Fruit fly (Drosophila melanogaster) Kc167 (cell line): ENCODE measurements around the gene Glut1.

Source experiments
- Myc ChIP-seq: fragments of >200 bp; optimal IDR thresholded peaks from 2 replicates; lab custom pipeline; 2017; ENCODE audit warnings: missing external identifiers
- Sin3A ChIP-seq: fragments of >200 bp; optimal IDR thresholded peaks from 2 replicates; lab custom pipeline; 2018; ENCODE audit warnings: missing external identifiers
- h ChIP-seq: fragments of >200 bp; optimal IDR thresholded peaks from 3 replicates; lab custom pipeline; 2018; ENCODE audit warnings: missing external identifiers
- insv ChIP-seq: fragments of >200 bp; optimal IDR thresholded peaks from 3 replicates; lab custom pipeline; 2018; ENCODE audit warnings: missing external identifiers
- psq ChIP-seq: fragments of >200 bp; optimal IDR thresholded peaks from 2 replicates; lab custom pipeline; 2017; ENCODE audit warnings: missing external identifiers
- ttk ChIP-seq: sonication (Bioruptor generic); optimal IDR thresholded peaks from 2 replicates; lab custom pipeline; 2017; ENCODE audit warnings: missing external identifiers

The Glut1 gene

dm6 chr3L:883786-884185 is 30.1 kb upstream of the Glut1 start:
- TF ChIP-seq psq (lab: Kevin White, UChicago) = no peak
- no peak for TF ChIP-seq insv (lab: Kevin White, UChicago)

- TF ChIP-seq ttk (lab: Kevin White, UChicago) = no peak
- TF ChIP-seq insv (lab: Kevin White, UChicago) = no peak
- no peak for TF ChIP-seq h (lab: Kevin White, UChicago)
- TF ChIP-seq psq (lab: Kevin White, UChicago) = no peak
- TF ChIP-seq Myc (lab: Kevin White, UChicago) = no peak
- TF ChIP-seq Sin3A = no peak
Observed at dm6 chr3L:884239-884638, 29.6 kb upstream of the Glut1 start.

dm6 chr3L:885006-885405 is 28.9 kb upstream of the Glut1 start:
- no peak for TF ChIP-seq Myc (lab: Kevin White, UChicago)
- TF ChIP-seq psq (lab: Kevin White, UChicago) = no peak

dm6 chr3L:885624-886257 is 28.1 kb upstream of the Glut1 start:
- TF ChIP-seq ttk (lab: Kevin White, UChicago) (no peak), psq (lab: Kevin White, UChicago) (no peak), h (lab: Kevin White, UChicago) (no peak), Myc (lab: Kevin White, UChicago) (no peak), Sin3A (no peak), insv (lab: Kevin White, UChicago) (no peak)

dm6 chr3L:887423-888097 is 26.3 kb upstream of the Glut1 start:
- TF ChIP-seq h (lab: Kevin White, UChicago) = no peak
- TF ChIP-seq Sin3A = no peak
- no peak for TF ChIP-seq insv (lab: Kevin White, UChicago)

dm6 chr3L:888372-888771 is 25.5 kb upstream of the Glut1 start:
- TF ChIP-seq h (lab: Kevin White, UChicago) (no peak), Sin3A (no peak), Myc (lab: Kevin White, UChicago) (no peak), psq (lab: Kevin White, UChicago) (no peak), insv (lab: Kevin White, UChicago) (no peak), ttk (lab: Kevin White, UChicago) (no peak)

- TF ChIP-seq h (lab: Kevin White, UChicago) = no peak
- no peak for TF ChIP-seq Myc (lab: Kevin White, UChicago)
Observed at dm6 chr3L:895314-895980, 18.4 kb upstream of the Glut1 start, which contains the start of gene CG34056. Gene CG34056, plus strand, starts transcription at chr3L:895951.

- TF ChIP-seq Myc (lab: Kevin White, UChicago) (no peak), ttk (lab: Kevin White, UChicago) (no peak), Sin3A (no peak), psq (lab: Kevin White, UChicago) (no peak), insv (lab: Kevin White, UChicago) (no peak), h (lab: Kevin White, UChicago) (no peak)
Observed at dm6 chr3L:897080-897479, 16.8 kb upstream of the Glut1 start, which contains the start of gene CG34057. Gene CG34057, plus strand, starts transcription at chr3L:897380.

dm6 chr3L:899304-899703 is 14.6 kb upstream of the Glut1 start:
- TF ChIP-seq insv (lab: Kevin White, UChicago) (no peak), h (lab: Kevin White, UChicago) (no peak), Myc (lab: Kevin White, UChicago) (no peak), Sin3A (no peak), psq (lab: Kevin White, UChicago) (no peak), ttk (lab: Kevin White, UChicago) (no peak)

- TF ChIP-seq insv (lab: Kevin White, UChicago) (no peak), h (lab: Kevin White, UChicago) (no peak), Sin3A (no peak), Myc (lab: Kevin White, UChicago) (no peak), psq (lab: Kevin White, UChicago) (no peak), ttk (lab: Kevin White, UChicago) (no peak)
Observed at dm6 chr3L:900466-901249, 13.2 kb upstream of the Glut1 start.

dm6 chr3L:901442-901841 is 12.4 kb upstream of the Glut1 start:
- TF ChIP-seq Sin3A = no peak
- TF ChIP-seq psq (lab: Kevin White, UChicago) = no peak
- no peak for TF ChIP-seq h (lab: Kevin White, UChicago)
- no peak for TF ChIP-seq insv (lab: Kevin White, UChicago)
- TF ChIP-seq Myc (lab: Kevin White, UChicago) = no peak
- no peak for TF ChIP-seq ttk (lab: Kevin White, UChicago)
